Fruit fly (Drosophila melanogaster) whole organism, adult: ENCODE results near the gene CG8916.

Source experiments
- CG12768 ChIP-seq: fragments of 200-800 bp; sonication (Bioruptor generic); optimal IDR thresholded peaks from 2 replicates; lab custom pipeline; 2017; ENCODE audit warnings: missing biosample characterization, missing genetic modification characterization, mild to moderate bottlenecking, moderate library complexity, missing genetic modification reagents
- Clk ChIP-seq: fragments of 200-800 bp; sonication (Bioruptor generic); optimal IDR thresholded peaks from 2 replicates; lab custom pipeline; 2017; ENCODE audit warnings: missing biosample characterization, missing genetic modification characterization
- bab1 ChIP-seq: fragments of 200-800 bp; sonication (Bioruptor generic); optimal IDR thresholded peaks from 3 replicates; lab custom pipeline; 2019; ENCODE audit warnings: missing biosample characterization, mild to moderate bottlenecking, missing genetic modification characterization, moderate library complexity
- pad ChIP-seq: fragments of 200-800 bp; sonication (Bioruptor generic); optimal IDR thresholded peaks from 3 replicates; lab custom pipeline; 2017; ENCODE audit warnings: missing biosample characterization, missing genetic modification characterization, mild to moderate bottlenecking, moderate library complexity, missing genetic modification reagents

DNA sequence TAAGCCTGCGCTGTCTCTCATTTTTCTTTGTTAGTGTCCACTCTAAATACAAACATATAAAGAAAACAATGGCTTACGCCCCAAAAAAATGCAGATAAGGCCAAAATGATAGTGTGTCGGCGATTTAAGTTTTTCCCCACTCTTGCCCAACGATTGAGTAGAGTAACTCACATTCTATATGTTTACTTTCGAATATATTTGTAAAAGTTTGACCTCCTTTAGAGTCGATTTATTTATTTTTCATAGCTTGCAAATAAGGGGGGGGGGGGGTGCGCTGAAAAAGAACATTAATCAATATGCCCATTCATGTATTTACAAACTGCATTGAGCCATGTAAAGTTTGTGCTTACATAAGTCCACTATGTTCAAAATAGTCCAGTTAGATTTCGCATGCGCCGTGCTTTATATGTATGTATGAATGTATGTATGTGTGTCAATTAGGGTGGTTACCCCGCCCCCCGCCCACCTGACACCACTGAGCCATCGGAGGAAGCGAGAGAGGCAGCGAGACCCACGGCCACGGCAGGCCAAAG lies 28.0 kb upstream of the CG8916 start:
- TF ChIP-seq bab1 (GFP tag; lab: Kevin White, UChicago) (no peak), CG12768 (GFP tag; lab: Kevin White, UChicago) (no peak), Clk (GFP tag; lab: Kevin White, UChicago) (no peak), pad (GFP tag; lab: Kevin White, UChicago) (no peak)
